Worm (Caenorhabditis elegans): ENCODE results near the gene pssy-1.
A peak's percentile ranks its signal among the peaks of the same experiment; 100 is the strongest.

- no peak for TF ChIP-seq elt-3 (tag; optimal IDR thresholded peaks at IDR 0.05)
- TF ChIP-seq unc-39 (tag; optimal IDR thresholded peaks at IDR 0.05) = no peak
- TF ChIP-seq nhr-237 (tag; optimal IDR thresholded peaks at IDR 0.05) = no peak
- TF ChIP-seq lin-13 (tag; optimal IDR thresholded peaks at IDR 0.05) = no peak
- no peak for TF ChIP-seq snpc-4 (tag; optimal IDR thresholded peaks at IDR 0.05)
- TF ChIP-seq nhr-2 (tag; optimal IDR thresholded peaks at IDR 0.05) = no peak
- TF ChIP-seq unc-62 (GFP tag; optimal IDR thresholded peaks at IDR 0.05) = peak; percentile 42
These were observed 10.8 kb upstream of the pssy-1 start, which contains the start of gene cysl-1 for ce11 chrX:9954483-9955041.

Data from whole organism, mixed stage, embryonic.